Worm (Caenorhabditis elegans) whole organism, midembryonic: ENCODE results near the gene mtr-4.

Source experiments
- T22C8.4 ChIP-seq: fragments of 200-800 bp; sonication (Bioruptor generic); IDR thresholded peaks from 2 replicates; pipeline ENCODE4 v1.3.6; 2022; ENCODE audit warnings: missing genetic modification characterization, missing compliant biosample characterization
- cog-1 ChIP-seq: sonication (generic microtip); optimal IDR thresholded peaks from 2 replicates; lab custom pipeline; 2016; ENCODE audit warnings: missing genetic modification characterization, missing compliant biosample characterization
- flt-1 ChIP-seq: fragments of 200-800 bp; sonication (Bioruptor generic); IDR thresholded peaks from 2 replicates; pipeline ENCODE4 v1.3.6; 2022; ENCODE audit warnings: missing genetic modification characterization, missing compliant biosample characterization
- klf-2 ChIP-seq: fragments of 200-800 bp; sonication (Bioruptor generic); conservative IDR thresholded peaks from 2 replicates; pipeline ENCODE4 v1.3.6; 2022; ENCODE audit warnings: missing genetic modification reagents, missing genetic modification characterization, missing compliant biosample characterization
- ref-1 ChIP-seq: fragments of 200-800 bp; sonication (Bioruptor generic); conservative IDR thresholded peaks from 2 replicates; pipeline ENCODE4 v1.3.6; 2022; ENCODE audit warnings: missing genetic modification reagents, missing genetic modification characterization, missing compliant biosample characterization
- ztf-29 ChIP-seq: fragments of 200-800 bp; sonication (Bioruptor generic); IDR thresholded peaks from 2 replicates; pipeline ENCODE4 v1.3.6; 2022; ENCODE audit warnings: missing genetic modification reagents, missing genetic modification characterization, missing compliant biosample characterization

DNA sequence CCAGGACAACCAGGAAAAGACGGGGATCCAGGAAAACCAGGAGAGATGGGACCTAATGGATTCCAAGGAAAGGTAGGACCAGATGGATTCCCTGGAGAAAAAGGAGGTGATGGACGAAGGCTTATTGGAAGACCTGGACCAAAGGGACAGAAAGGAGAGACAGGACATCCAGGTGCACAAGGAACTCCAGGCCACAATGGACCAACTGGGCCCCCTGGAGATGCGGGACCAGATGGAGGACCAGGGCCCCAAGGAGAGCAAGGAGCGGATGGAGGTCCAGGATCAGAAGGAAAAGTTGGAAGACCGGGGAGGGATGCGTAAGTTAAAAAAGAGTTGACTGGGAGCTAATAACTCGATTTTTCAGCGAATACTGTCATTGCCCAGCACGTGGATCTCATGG lies 2.9 kb upstream of the mtr-4 start:
- TF ChIP-seq cog-1 (tag; lab: Kevin White, UChicago): no peak
- TF ChIP-seq ztf-29: no peak
- no peak for TF ChIP-seq ref-1 (GFP tag; lab: Robert Waterston, UW)
- TF ChIP-seq T22C8.4 (GFP tag; lab: Robert Waterston, UW): no peak
- TF ChIP-seq flt-1 (GFP tag; lab: Robert Waterston, UW): no peak
- TF ChIP-seq klf-2: no peak
